Worm (Caenorhabditis elegans) whole organism, L2 larva: ENCODE results near the gene nduf-11.
A peak's percentile ranks its signal among the peaks of the same experiment; 100 is the strongest.

ENCODE experiments used
- C34F6.9 ChIP-seq: fragments of 150-350 bp; optimal IDR thresholded peaks from 2 replicates; lab custom pipeline; 2014; ENCODE audit warnings: missing biosample characterization, missing genetic modification characterization
- F13H6.1 ChIP-seq: sonication (generic microtip); optimal IDR thresholded peaks from 2 replicates; lab custom pipeline; 2016; ENCODE audit warnings: missing genetic modification characterization, missing compliant biosample characterization
- R02D3.7 ChIP-seq: fragments of 150-350 bp; optimal IDR thresholded peaks from 2 replicates; lab custom pipeline; 2014; ENCODE audit warnings: missing biosample characterization, missing genetic modification characterization
- Y55F3AM.14 ChIP-seq: fragments of 200-800 bp; sonication (Bioruptor generic); optimal IDR thresholded peaks from 2 replicates; lab custom pipeline; 2018; ENCODE audit warnings: mild to moderate bottlenecking, missing genetic modification characterization, missing compliant biosample characterization
- ZK546.5 ChIP-seq: sonication (generic microtip); optimal IDR thresholded peaks from 2 replicates; lab custom pipeline; 2017; ENCODE audit warnings: missing biosample characterization, missing genetic modification characterization
- alr-1 ChIP-seq: fragments of 150-350 bp; optimal IDR thresholded peaks from 2 replicates; lab custom pipeline; 2014; ENCODE audit warnings: missing biosample characterization, missing genetic modification characterization
- aly-2 ChIP-seq: fragments of 150-350 bp; optimal IDR thresholded peaks from 2 replicates; lab custom pipeline; 2014; ENCODE audit warnings: missing biosample characterization, missing genetic modification characterization
- ama-1 ChIP-seq: fragments of 150-350 bp; optimal IDR thresholded peaks from 2 replicates; lab custom pipeline; 2018; ENCODE audit warnings: inconsistent platforms
- blmp-1 ChIP-seq: sonication (generic microtip); optimal IDR thresholded peaks from 2 replicates; lab custom pipeline; 2017; ENCODE audit warnings: missing genetic modification characterization, mild to moderate bottlenecking, missing compliant biosample characterization, antibody characterized with exemption, moderate library complexity; ENCODE audit not compliant: insufficient read depth
- ceh-16 ChIP-seq: fragments of 150-350 bp; optimal IDR thresholded peaks from 2 replicates; lab custom pipeline; 2014; ENCODE audit warnings: missing biosample characterization, missing genetic modification characterization
- ceh-82 ChIP-seq: fragments of 150-350 bp; optimal IDR thresholded peaks from 2 replicates; lab custom pipeline; 2014; ENCODE audit warnings: missing biosample characterization, missing genetic modification characterization
- crh-2 ChIP-seq: sonication (generic microtip); optimal IDR thresholded peaks from 2 replicates; lab custom pipeline; 2017; ENCODE audit warnings: missing biosample characterization, missing genetic modification characterization
- dmd-4 ChIP-seq: sonication (generic microtip); optimal IDR thresholded peaks from 2 replicates; lab custom pipeline; 2017; ENCODE audit warnings: missing biosample characterization, missing genetic modification characterization
- egl-27 ChIP-seq: sonication (generic microtip); optimal IDR thresholded peaks from 3 replicates; lab custom pipeline; 2017; ENCODE audit warnings: missing biosample characterization, missing genetic modification reagents, missing genetic modification characterization
- elt-1 ChIP-seq: fragments of 150-350 bp; optimal IDR thresholded peaks from 2 replicates; lab custom pipeline; 2014; ENCODE audit warnings: missing biosample characterization, missing genetic modification characterization
- elt-3 ChIP-seq: sonication (generic microtip); optimal IDR thresholded peaks from 2 replicates; lab custom pipeline; 2017; ENCODE audit warnings: missing biosample characterization, missing genetic modification characterization
- fos-1 ChIP-seq: fragments of 150-350 bp; optimal IDR thresholded peaks from 2 replicates; lab custom pipeline; 2014; ENCODE audit warnings: missing biosample characterization, missing genetic modification characterization
- gmeb-1 ChIP-seq: fragments of 150-350 bp; optimal IDR thresholded peaks from 2 replicates; lab custom pipeline; 2014; ENCODE audit warnings: missing biosample characterization, missing genetic modification characterization
- lin-11 ChIP-seq: fragments of 150-350 bp; sonication (generic microtip); optimal IDR thresholded peaks from 2 replicates; lab custom pipeline; 2014; ENCODE audit warnings: missing biosample characterization, missing genetic modification characterization, inconsistent platforms, mixed read lengths
- lin-13 ChIP-seq: fragments of 150-350 bp; optimal IDR thresholded peaks from 2 replicates; lab custom pipeline; 2014; ENCODE audit warnings: missing biosample characterization, missing genetic modification reagents, missing genetic modification characterization
- lin-39 ChIP-seq: fragments of 150-350 bp; optimal IDR thresholded peaks from 2 replicates; lab custom pipeline; 2014; ENCODE audit warnings: missing biosample characterization, missing genetic modification reagents, missing genetic modification characterization
- lsy-2 ChIP-seq, 2 experiments: fragments of 150-350 bp in 1 of 2; sonication (generic microtip) in 1 of 2; optimal IDR thresholded peaks; 2 replicates each; lab custom pipeline; 2014 to 2017; ENCODE audit warnings: missing biosample characterization in 2 of 2, missing genetic modification characterization in 2 of 2
- mab-5 ChIP-seq: fragments of 150-350 bp; optimal IDR thresholded peaks from 2 replicates; lab custom pipeline; 2014; ENCODE audit warnings: missing biosample characterization, missing genetic modification characterization
- mbf-1 ChIP-seq: sonication (generic microtip); optimal IDR thresholded peaks from 2 replicates; lab custom pipeline; 2017; ENCODE audit warnings: missing biosample characterization, missing genetic modification characterization
- mdl-1 ChIP-seq, 2 experiments: fragments of 150-350 bp in 1 of 2; sonication (generic microtip) in 1 of 2; optimal IDR thresholded peaks; 2 replicates each; lab custom pipeline; 2017; ENCODE audit warnings: missing biosample characterization in 2 of 2, missing genetic modification characterization in 2 of 2
- nhr-10 ChIP-seq: sonication (generic microtip); optimal IDR thresholded peaks from 2 replicates; lab custom pipeline; 2017; ENCODE audit warnings: missing biosample characterization, missing genetic modification characterization
- nhr-11 ChIP-seq: fragments of 150-350 bp; optimal IDR thresholded peaks from 2 replicates; lab custom pipeline; 2014; ENCODE audit warnings: missing biosample characterization, missing genetic modification characterization
- nhr-12 ChIP-seq: fragments of 150-350 bp; optimal IDR thresholded peaks from 2 replicates; lab custom pipeline; 2014; ENCODE audit warnings: missing biosample characterization, missing genetic modification characterization
- nhr-129 ChIP-seq: fragments of 150-350 bp; optimal IDR thresholded peaks from 2 replicates; lab custom pipeline; 2014; ENCODE audit warnings: missing biosample characterization, missing genetic modification characterization
- nhr-21 ChIP-seq: fragments of 150-350 bp; optimal IDR thresholded peaks from 2 replicates; lab custom pipeline; 2014; ENCODE audit warnings: missing biosample characterization, missing genetic modification characterization
- nhr-23 ChIP-seq: fragments of 150-350 bp; optimal IDR thresholded peaks from 2 replicates; lab custom pipeline; 2014; ENCODE audit warnings: missing biosample characterization, missing genetic modification reagents, missing genetic modification characterization
- nhr-237 ChIP-seq: fragments of 150-350 bp; optimal IDR thresholded peaks from 2 replicates; lab custom pipeline; 2014; ENCODE audit warnings: missing biosample characterization, missing genetic modification characterization
- nhr-25 ChIP-seq: fragments of 150-350 bp; sonication (generic microtip); optimal IDR thresholded peaks from 3 replicates; lab custom pipeline; 2014; ENCODE audit warnings: missing biosample characterization, missing genetic modification characterization
- nhr-6 ChIP-seq: fragments of 150-350 bp; optimal IDR thresholded peaks from 2 replicates; lab custom pipeline; 2014; ENCODE audit warnings: missing biosample characterization, missing genetic modification characterization
- nhr-77 ChIP-seq: fragments of 150-350 bp; optimal IDR thresholded peaks from 2 replicates; lab custom pipeline; 2014; ENCODE audit warnings: missing biosample characterization, missing genetic modification characterization
- peb-1 ChIP-seq: fragments of 150-350 bp; optimal IDR thresholded peaks from 2 replicates; lab custom pipeline; 2014; ENCODE audit warnings: missing biosample characterization, missing genetic modification characterization
- sem-4 ChIP-seq: fragments of 150-350 bp; optimal IDR thresholded peaks from 2 replicates; lab custom pipeline; 2014; ENCODE audit warnings: missing biosample characterization, missing genetic modification reagents, missing genetic modification characterization
- skn-1 ChIP-seq: sonication (generic microtip); optimal IDR thresholded peaks from 2 replicates; lab custom pipeline; 2017; ENCODE audit warnings: missing biosample characterization, missing genetic modification characterization
- sma-3 ChIP-seq: sonication (generic microtip); optimal IDR thresholded peaks from 2 replicates; lab custom pipeline; 2016; ENCODE audit warnings: missing genetic modification reagents, missing genetic modification characterization, missing compliant biosample characterization
- sma-9 ChIP-seq, 2 experiments: fragments of 150-350 bp in 1 of 2; sonication (generic microtip) in 1 of 2; optimal IDR thresholded peaks; 2 replicates each; lab custom pipeline; 2014 to 2016; ENCODE audit warnings: missing genetic modification characterization in 2 of 2, mild to moderate bottlenecking in 1 of 2, missing biosample characterization in 1 of 2, missing compliant biosample characterization in 1 of 2, missing genetic modification reagents in 1 of 2, moderate library complexity in 1 of 2
- snpc-4 ChIP-seq: fragments of 150-350 bp; optimal IDR thresholded peaks from 2 replicates; lab custom pipeline; 2014; ENCODE audit warnings: missing biosample characterization, missing genetic modification characterization
- unc-39 ChIP-seq: fragments of 150-350 bp; optimal IDR thresholded peaks from 2 replicates; lab custom pipeline; 2014; ENCODE audit warnings: missing biosample characterization, missing genetic modification characterization
- unc-55 ChIP-seq: fragments of 150-350 bp; sonication (generic microtip); optimal IDR thresholded peaks from 3 replicates; lab custom pipeline; 2014; ENCODE audit warnings: missing biosample characterization, missing genetic modification reagents, missing genetic modification characterization
- unc-62 ChIP-seq: fragments of 150-350 bp; optimal IDR thresholded peaks from 2 replicates; lab custom pipeline; 2014; ENCODE audit warnings: missing biosample characterization, missing genetic modification reagents, missing genetic modification characterization
- zag-1 ChIP-seq: fragments of 150-350 bp; optimal IDR thresholded peaks from 2 replicates; lab custom pipeline; 2014; ENCODE audit warnings: missing biosample characterization, missing genetic modification characterization
- ztf-1 ChIP-seq: fragments of 200-800 bp; sonication (Bioruptor generic); conservative IDR thresholded peaks from 2 replicates; pipeline ENCODE4 v1.3.6; 2022; ENCODE audit warnings: missing genetic modification characterization, missing compliant biosample characterization
- ztf-11 ChIP-seq: sonication (generic microtip); optimal IDR thresholded peaks from 2 replicates; lab custom pipeline; 2017; ENCODE audit warnings: missing biosample characterization, missing genetic modification characterization
- ztf-4 ChIP-seq: fragments of 150-350 bp; optimal IDR thresholded peaks from 2 replicates; lab custom pipeline; 2014; ENCODE audit warnings: missing biosample characterization, missing genetic modification characterization

Gene nduf-11

DNA sequence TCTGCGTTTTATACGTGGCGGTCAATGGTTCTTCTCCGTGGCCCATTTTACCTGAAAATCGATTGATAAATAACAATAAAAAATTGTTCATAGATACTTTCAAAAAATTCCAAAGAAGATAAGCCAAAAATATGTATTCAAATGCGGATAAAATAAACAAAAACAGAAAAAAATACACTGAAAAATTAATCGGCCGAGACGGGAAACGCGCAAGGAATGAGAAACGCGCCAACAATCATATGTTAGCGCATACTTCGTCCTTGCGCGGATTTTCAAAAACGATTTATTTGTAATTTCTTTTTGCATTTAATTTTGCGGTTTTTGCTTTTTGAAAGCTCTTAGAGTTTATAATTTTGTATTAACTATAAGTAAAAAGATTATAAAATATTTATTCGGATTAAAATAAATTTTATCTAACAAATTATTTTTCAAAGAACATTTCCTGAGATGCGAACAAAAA, at the start of gene nduf-11:
Gene nduf-11 (minus strand): TSS at position 51 of the 460 bp plus-strand sequence.
- TF ChIP-seq egl-27 (tag; lab: Kevin White, UChicago) = peak; percentile 4
- peak; percentile 88 to 94 for TF ChIP-seq lsy-2 (tag; optimal IDR thresholded peaks at IDR 0.05; lab: Kevin White, UChicago)
- no peak for TF ChIP-seq unc-39
- TF ChIP-seq alr-1 (tag; lab: Kevin White, UChicago) = no peak
- TF ChIP-seq lin-13 (GFP tag; lab: Kevin White, UChicago) = peak; percentile 85
- TF ChIP-seq unc-55 (GFP tag; lab: Kevin White, UChicago) = peak; percentile 95
- no peak for TF ChIP-seq nhr-23 (tag; lab: Kevin White, UChicago)
- no peak for TF ChIP-seq nhr-12 (tag; lab: Kevin White, UChicago)
- peak; percentile 71 for TF ChIP-seq snpc-4 (tag; lab: Kevin White, UChicago)
- TF ChIP-seq F13H6.1 (tag; lab: Kevin White, UChicago) = peak; percentile 81
- TF ChIP-seq blmp-1 (tag; lab: Kevin White, UChicago) = no peak
- peak; percentile 58 for TF ChIP-seq nhr-10 (tag; lab: Kevin White, UChicago)
- peak; percentile 69 for TF ChIP-seq nhr-129 (tag; lab: Kevin White, UChicago)
- TF ChIP-seq nhr-6 (tag; lab: Kevin White, UChicago) = no peak
- TF ChIP-seq ztf-11 (tag; lab: Kevin White, UChicago) = no peak
- peak; percentile 84 for TF ChIP-seq sma-3 (GFP tag; lab: Kevin White, UChicago)
- TF ChIP-seq dmd-4 (tag; lab: Kevin White, UChicago) = no peak
- peak; percentile 89 for TF ChIP-seq crh-2
- TF ChIP-seq nhr-237 (tag; lab: Kevin White, UChicago) = peak; percentile 55
- peak; percentile 65 for TF ChIP-seq ama-1 (lab: Kevin White, UChicago)
- TF ChIP-seq ztf-1 = no peak
- no peak for TF ChIP-seq ceh-16 (tag; lab: Kevin White, UChicago)
- peak; percentile 72 for TF ChIP-seq mab-5 (tag; lab: Kevin White, UChicago)
- no peak for TF ChIP-seq nhr-77
- TF ChIP-seq gmeb-1 (tag; lab: Kevin White, UChicago) = peak; percentile 99
- TF ChIP-seq fos-1 = peak; percentile 59
- TF ChIP-seq nhr-11 (tag; lab: Kevin White, UChicago) = no peak
- peak; percentile 91 for TF ChIP-seq sma-9 (GFP tag; optimal IDR thresholded peaks at IDR 0.05; lab: Kevin White, UChicago)
- no peak for TF ChIP-seq sma-9 (tag; optimal IDR thresholded peaks at IDR 0.05; lab: Kevin White, UChicago)
- peak; percentile 67 for TF ChIP-seq lin-11 (tag; lab: Kevin White, UChicago)
- peak; percentile 92 for TF ChIP-seq nhr-25 (tag; lab: Kevin White, UChicago)
- no peak for TF ChIP-seq elt-1 (tag; lab: Kevin White, UChicago)
- TF ChIP-seq elt-3 = no peak
- peak; percentile 13 for TF ChIP-seq ceh-82 (tag; lab: Kevin White, UChicago)
- peak; percentile 5 for TF ChIP-seq zag-1 (tag; lab: Kevin White, UChicago)
- TF ChIP-seq nhr-21 (tag; lab: Kevin White, UChicago) = peak; percentile 75
- no peak for TF ChIP-seq aly-2
- peak; percentile 65 for TF ChIP-seq ztf-4 (tag; lab: Kevin White, UChicago)
- TF ChIP-seq mdl-1 (tag; optimal IDR thresholded peaks at IDR 0.05; lab: Kevin White, UChicago) = peak in 1 of 2 experiments; percentile 7
- TF ChIP-seq peb-1 = no peak
- peak; percentile 10 for TF ChIP-seq ZK546.5 (tag; lab: Kevin White, UChicago)
- TF ChIP-seq Y55F3AM.14 (GFP tag; lab: Kevin White, UChicago) = no peak
- TF ChIP-seq mbf-1 = no peak
- peak; percentile 77 for TF ChIP-seq sem-4 (tag; lab: Kevin White, UChicago)
- TF ChIP-seq skn-1 (tag; lab: Kevin White, UChicago) = peak; percentile 33
- TF ChIP-seq lin-39 (tag; lab: Kevin White, UChicago) = no peak
- peak; percentile 57 for TF ChIP-seq R02D3.7 (tag; lab: Kevin White, UChicago)
- TF ChIP-seq unc-62 (GFP tag; lab: Kevin White, UChicago) = no peak
- TF ChIP-seq C34F6.9 = peak; percentile 90
